Worm (Caenorhabditis elegans) whole organism, L4/young adult: ENCODE measurements around the gene R160.13.

ENCODE experiments used
- dao-5 ChIP-seq: sonication (generic microtip); optimal IDR thresholded peaks from 2 replicates; lab custom pipeline; 2016; ENCODE audit warnings: missing genotype, missing genetic modification characterization, moderate library complexity, missing compliant biosample characterization
- him-1 ChIP-seq: sonication (generic microtip); optimal IDR thresholded peaks from 2 replicates; lab custom pipeline; 2016; ENCODE audit warnings: missing genotype, missing genetic modification reagents, missing genetic modification characterization, missing compliant biosample characterization

ce11 chrX:4376801-4377200 is 5.5 kb upstream of the R160.13 start, which contains the start of gene R160.2:
- TF ChIP-seq him-1 (tag; lab: Kevin White, UChicago) (no peak), dao-5 (tag; lab: Kevin White, UChicago) (no peak)
